Worm (Caenorhabditis elegans) whole organism, midembryonic: Measurements from ENCODE around the gene tax-4.

Source experiments
- klf-2 ChIP-seq: fragments of 200-800 bp; sonication (Bioruptor generic); conservative IDR thresholded peaks from 2 replicates; pipeline ENCODE4 v1.3.6; 2022; ENCODE audit warnings: missing genetic modification reagents, missing genetic modification characterization, missing compliant biosample characterization
- med-1 ChIP-seq: sonication (generic microtip); optimal IDR thresholded peaks from 2 replicates; lab custom pipeline; 2017; ENCODE audit warnings: missing genetic modification characterization, mild to moderate bottlenecking, missing compliant biosample characterization, antibody characterized with exemption, missing genetic modification reagents; ENCODE audit not compliant: insufficient read depth

DNA sequence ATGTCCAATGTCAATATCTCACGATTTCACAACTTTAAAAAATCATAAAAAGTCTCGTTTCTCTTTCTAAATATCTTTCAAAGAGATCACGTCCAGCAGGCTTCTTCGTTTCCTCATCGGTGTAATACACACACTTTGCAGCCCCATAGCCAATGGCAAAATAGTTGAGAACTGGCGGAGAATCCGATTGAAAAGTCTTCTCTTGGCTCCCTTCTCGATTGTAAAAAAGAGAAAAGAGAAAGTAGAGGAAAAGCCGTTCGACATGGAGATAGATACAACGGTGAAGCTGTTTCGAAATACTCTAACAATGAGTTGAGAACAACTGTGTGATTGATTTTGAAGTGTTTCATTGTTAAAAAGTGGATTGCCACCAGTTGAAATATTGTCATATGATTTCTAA is 29.6 kb upstream of the tax-4 start:
- no peak for TF ChIP-seq med-1 (GFP tag; lab: Kevin White, UChicago)
- TF ChIP-seq klf-2 (GFP tag; lab: Robert Waterston, UW): no peak
